Fruit fly (Drosophila melanogaster) whole organism, embryonic: ENCODE results near the gene AP-1mu.
A peak's percentile ranks its signal among the peaks of the same experiment; 100 is the strongest.

Source experiments
- Aef1 ChIP-seq: fragments of 200-800 bp; sonication (Bioruptor generic); IDR thresholded peaks from 3 replicates; pipeline ENCODE4 v1.3.6; 2022; ENCODE audit warnings: missing biosample characterization, missing genetic modification characterization
- Bdp1 ChIP-seq: fragments of 200-800 bp; sonication (Bioruptor generic); optimal IDR thresholded peaks from 3 replicates; lab custom pipeline; 2016; ENCODE audit warnings: missing biosample characterization, missing genetic modification characterization
- CG10654 ChIP-seq: fragments of 200-800 bp; sonication (Bioruptor generic); optimal IDR thresholded peaks from 2 replicates; lab custom pipeline; 2016; ENCODE audit warnings: missing biosample characterization, missing genetic modification characterization
- CG11398 ChIP-seq: fragments of 200-800 bp; sonication (Bioruptor generic); optimal IDR thresholded peaks from 2 replicates; lab custom pipeline; 2016; ENCODE audit warnings: missing biosample characterization, missing genetic modification characterization
- CG12299 ChIP-seq: fragments of 200-800 bp; sonication (Bioruptor generic); optimal IDR thresholded peaks from 2 replicates; lab custom pipeline; 2018; ENCODE audit warnings: missing biosample characterization, mild to moderate bottlenecking, missing genetic modification characterization
- CG18476 ChIP-seq: fragments of 200-800 bp; sonication (Bioruptor generic); optimal IDR thresholded peaks from 2 replicates; lab custom pipeline; 2016; ENCODE audit warnings: missing biosample characterization, mild to moderate bottlenecking, missing genetic modification characterization
- CG31365 ChIP-seq: fragments of 200-800 bp; sonication (Bioruptor generic); optimal IDR thresholded peaks from 2 replicates; lab custom pipeline; 2018; ENCODE audit warnings: missing biosample characterization, mild to moderate bottlenecking, missing genetic modification characterization
- CG31388 ChIP-seq: fragments of 200-800 bp; sonication (Bioruptor generic); optimal IDR thresholded peaks from 2 replicates; lab custom pipeline; 2016; ENCODE audit warnings: missing biosample characterization, missing genetic modification characterization
- CG3726 ChIP-seq: fragments of 200-800 bp; sonication (Bioruptor generic); IDR thresholded peaks from 3 replicates; pipeline ENCODE4, ENCODE4 v1.3.6; 2022; ENCODE audit warnings: missing biosample characterization, missing genetic modification characterization
- CG3995 ChIP-seq: fragments of 200-800 bp; sonication (Bioruptor generic); optimal IDR thresholded peaks from 3 replicates; lab custom pipeline; 2016; ENCODE audit warnings: missing biosample characterization, missing genetic modification characterization
- CG4707 ChIP-seq: fragments of 200-800 bp; sonication (Bioruptor generic); optimal IDR thresholded peaks from 2 replicates; lab custom pipeline; 2018; ENCODE audit warnings: missing biosample characterization, mild to moderate bottlenecking, missing genetic modification characterization, moderate library complexity
- CG6683 ChIP-seq: fragments of 200-800 bp; sonication (Bioruptor generic); optimal IDR thresholded peaks from 2 replicates; lab custom pipeline; 2017; ENCODE audit warnings: missing biosample characterization, mild to moderate bottlenecking, missing genetic modification characterization, missing genetic modification reagents
- CG7271 ChIP-seq: fragments of 200-800 bp; sonication (Bioruptor generic); optimal IDR thresholded peaks from 2 replicates; lab custom pipeline; 2018; ENCODE audit warnings: missing biosample characterization, mild to moderate bottlenecking, missing genetic modification characterization, moderate library complexity
- CG7745 ChIP-seq: fragments of 200-800 bp; sonication (Bioruptor generic); optimal IDR thresholded peaks from 2 replicates; lab custom pipeline; 2018; ENCODE audit warnings: missing biosample characterization, mild to moderate bottlenecking, missing genetic modification characterization, moderate library complexity
- CG8089 ChIP-seq: fragments of 200-800 bp; sonication (Bioruptor generic); optimal IDR thresholded peaks from 3 replicates; lab custom pipeline; 2016; ENCODE audit warnings: missing biosample characterization, missing genetic modification characterization
- CG8359 ChIP-seq: fragments of 200-800 bp; sonication (Bioruptor generic); optimal IDR thresholded peaks from 2 replicates; lab custom pipeline; 2017; ENCODE audit warnings: missing biosample characterization, mild to moderate bottlenecking, missing genetic modification characterization, borderline replicate concordance
- Chrac-16 ChIP-seq: fragments of 200-800 bp; sonication (Bioruptor generic); optimal IDR thresholded peaks from 3 replicates; lab custom pipeline; 2016; ENCODE audit warnings: missing biosample characterization, missing genetic modification characterization
- CoRest ChIP-seq: fragments of 200-800 bp; sonication (Bioruptor generic); optimal IDR thresholded peaks from 3 replicates; lab custom pipeline; 2018; ENCODE audit warnings: missing biosample characterization, mild to moderate bottlenecking, missing genetic modification characterization, moderate library complexity
- CrebB ChIP-seq: fragments of 200-800 bp; sonication (Bioruptor generic); optimal IDR thresholded peaks from 3 replicates; lab custom pipeline; 2018; ENCODE audit warnings: missing biosample characterization, mild to moderate bottlenecking, missing genetic modification characterization
- Dek ChIP-seq: fragments of 200-800 bp; sonication (Bioruptor generic); optimal IDR thresholded peaks from 3 replicates; lab custom pipeline; 2019; ENCODE audit warnings: missing biosample characterization, mild to moderate bottlenecking, missing genetic modification characterization, moderate library complexity
- Ets97D ChIP-seq: fragments of 200-800 bp; sonication (Bioruptor generic); optimal IDR thresholded peaks from 3 replicates; lab custom pipeline; 2016; ENCODE audit warnings: missing biosample characterization, missing genetic modification characterization
- Gug ChIP-seq: fragments of 200-800 bp; sonication (Bioruptor generic); IDR thresholded peaks from 4 replicates; pipeline ENCODE4 v1.3.6; 2022; ENCODE audit warnings: missing biosample characterization, missing genetic modification characterization
- Hey ChIP-seq: fragments of 200-800 bp; sonication (Bioruptor generic); optimal IDR thresholded peaks from 3 replicates; lab custom pipeline; 2018; ENCODE audit warnings: missing biosample characterization, mild to moderate bottlenecking, missing genetic modification characterization
- Hmx ChIP-seq: fragments of 200-800 bp; sonication (Bioruptor generic); optimal IDR thresholded peaks from 2 replicates; lab custom pipeline; 2016; ENCODE audit warnings: missing biosample characterization, missing genetic modification characterization
- Lhr ChIP-seq: fragments of 200-800 bp; sonication (Bioruptor generic); optimal IDR thresholded peaks from 3 replicates; lab custom pipeline; 2017; ENCODE audit warnings: mild to moderate bottlenecking, missing biosample characterization, missing genetic modification reagents, missing genetic modification characterization
- NK7.1 ChIP-seq: fragments of 200-800 bp; sonication (Bioruptor generic); optimal IDR thresholded peaks from 3 replicates; lab custom pipeline; 2016; ENCODE audit warnings: missing biosample characterization, missing genetic modification characterization
- PHDP ChIP-seq: fragments of 200-800 bp; sonication (Bioruptor generic); optimal IDR thresholded peaks from 3 replicates; lab custom pipeline; 2018; ENCODE audit warnings: missing biosample characterization, mild to moderate bottlenecking, missing genetic modification characterization, moderate library complexity
- Ptx1 ChIP-seq: fragments of 200-800 bp; sonication (Bioruptor generic); IDR thresholded peaks from 2 replicates; pipeline ENCODE4 v1.3.6; 2022; ENCODE audit warnings: missing biosample characterization, missing genetic modification characterization
- Sin3A ChIP-seq: fragments of >200 bp; optimal IDR thresholded peaks from 2 replicates; lab custom pipeline; 2018
- Six4 ChIP-seq: fragments of 200-800 bp; sonication (Bioruptor generic); optimal IDR thresholded peaks from 2 replicates; lab custom pipeline; 2016; ENCODE audit warnings: missing biosample characterization, missing genetic modification characterization
- Sox102F ChIP-seq: fragments of 200-800 bp; sonication (Bioruptor generic); optimal IDR thresholded peaks from 2 replicates; lab custom pipeline; 2018; ENCODE audit warnings: missing biosample characterization, mild to moderate bottlenecking, missing genetic modification characterization, moderate library complexity
- Stat92E ChIP-seq, 3 experiments: fragments of >200 bp in 2 of 3; fragments of 200-800 bp in 1 of 3; sonication (Bioruptor generic) in 1 of 3; optimal IDR thresholded peaks; 2 replicates each; lab custom pipeline; 2017 to 2019; ENCODE audit warnings: missing biosample characterization in 3 of 3, missing genetic modification characterization in 3 of 3, mild to moderate bottlenecking in 1 of 3, moderate library complexity in 1 of 3
- Trl ChIP-seq, 3 experiments: fragments of >200 bp in 2 of 3; fragments of 200-800 bp in 1 of 3; sonication (Bioruptor generic) in 1 of 3; optimal IDR thresholded peaks; 2 replicates in 1 of 3; 3 replicates in 2 of 3; lab custom pipeline; 2016 to 2017; ENCODE audit warnings: missing biosample characterization in 1 of 3, missing genetic modification characterization in 1 of 3
- Xrp1 ChIP-seq: fragments of 200-800 bp; sonication (Bioruptor generic); IDR thresholded peaks from 2 replicates; pipeline ENCODE4 v1.3.6; 2022; ENCODE audit warnings: missing biosample characterization, missing genetic modification characterization
- ara ChIP-seq: fragments of 200-800 bp; sonication (Bioruptor generic); IDR thresholded peaks from 2 replicates; pipeline ENCODE4 v1.3.6; 2022; ENCODE audit warnings: missing biosample characterization, missing genetic modification characterization
- bcd ChIP-seq: fragments of 200-800 bp; sonication (Bioruptor generic); optimal IDR thresholded peaks from 2 replicates; lab custom pipeline; 2017; ENCODE audit warnings: missing biosample characterization, mild to moderate bottlenecking, missing genetic modification characterization
- br ChIP-seq: fragments of >200 bp; optimal IDR thresholded peaks from 2 replicates; lab custom pipeline; 2017
- cad ChIP-seq: fragments of >200 bp; optimal IDR thresholded peaks from 2 replicates; lab custom pipeline; 2017; ENCODE audit warnings: missing biosample characterization, missing genetic modification characterization
- chm ChIP-seq: fragments of 200-800 bp; sonication (Bioruptor generic); IDR thresholded peaks from 2 replicates; pipeline ENCODE4 v1.3.6; 2022; ENCODE audit warnings: missing biosample characterization, missing genetic modification characterization
- croc ChIP-seq: fragments of 200-800 bp; sonication (Bioruptor generic); conservative IDR thresholded peaks from 3 replicates; pipeline ENCODE4 v1.3.6; 2022; ENCODE audit warnings: missing biosample characterization, missing genetic modification characterization
- fd3F ChIP-seq: fragments of 200-800 bp; sonication (Bioruptor generic); optimal IDR thresholded peaks from 2 replicates; lab custom pipeline; 2018; ENCODE audit warnings: missing biosample characterization, mild to moderate bottlenecking, missing genetic modification characterization, moderate library complexity
- gt ChIP-seq: fragments of 200-800 bp; sonication (Bioruptor generic); IDR thresholded peaks from 2 replicates; pipeline ENCODE4 v1.3.6; 2022; ENCODE audit warnings: missing biosample characterization, missing genetic modification characterization
- maf-S ChIP-seq: fragments of 200-800 bp; sonication (Bioruptor generic); optimal IDR thresholded peaks from 2 replicates; lab custom pipeline; 2016; ENCODE audit warnings: missing biosample characterization, missing genetic modification characterization
- nerfin-2 ChIP-seq: fragments of 200-800 bp; sonication (Bioruptor generic); IDR thresholded peaks from 2 replicates; pipeline ENCODE4 v1.3.6; 2022; ENCODE audit warnings: missing biosample characterization, missing genetic modification characterization; ENCODE audit not compliant: partially characterized antibody
- phol ChIP-seq: fragments of 200-800 bp; sonication (Bioruptor generic); optimal IDR thresholded peaks from 3 replicates; lab custom pipeline; 2018; ENCODE audit warnings: missing biosample characterization, mild to moderate bottlenecking, missing genetic modification characterization, moderate library complexity
- prd ChIP-seq, 3 experiments: fragments of >200 bp in 2 of 3; fragments of 200-800 bp in 1 of 3; sonication (Bioruptor generic) in 1 of 3; optimal IDR thresholded peaks in 2 of 3; IDR thresholded peaks in 1 of 3; 2 replicates in 2 of 3; 3 replicates in 1 of 3; pipeline versions ENCODE4 v1.3.6 to Lab custom; 2017 to 2022; ENCODE audit warnings: missing biosample characterization in 1 of 3, missing genetic modification characterization in 1 of 3
- schlank ChIP-seq: fragments of 200-800 bp; sonication (Bioruptor generic); optimal IDR thresholded peaks from 2 replicates; lab custom pipeline; 2018; ENCODE audit warnings: missing biosample characterization, mild to moderate bottlenecking, missing genetic modification characterization
- wdn ChIP-seq: fragments of 200-800 bp; sonication (Bioruptor generic); IDR thresholded peaks from 2 replicates; pipeline ENCODE4 v1.3.6; 2022; ENCODE audit warnings: missing biosample characterization, missing genetic modification characterization
- zen2 ChIP-seq: fragments of 200-800 bp; sonication (Bioruptor generic); IDR thresholded peaks from 3 replicates; pipeline ENCODE4 v1.3.6; 2022; ENCODE audit warnings: missing biosample characterization, missing genetic modification characterization; ENCODE audit not compliant: partially characterized antibody

The AP-1mu gene

dm6 chr3R:9559413-9560014 is at the start of gene AP-1mu, which contains the start of gene MBD-like (continued):
- TF ChIP-seq NK7.1 (GFP tag; lab: Kevin White, UChicago) (no peak), Ets97D (GFP tag; lab: Kevin White, UChicago) (peak; percentile 61), CG3995 (GFP tag; lab: Kevin White, UChicago) (peak; percentile 51), CG8089 (GFP tag; lab: Kevin White, UChicago) (peak; percentile 32), ara (GFP tag; lab: Robert Waterston, UW) (no peak), PHDP (peak; percentile 55), Stat92E (GFP tag; optimal IDR thresholded peaks at IDR 0.05; lab: Kevin White, UChicago) (no peak), cad (no peak), Six4 (GFP tag; lab: Kevin White, UChicago) (peak; percentile 20), CG31388 (GFP tag; lab: Kevin White, UChicago) (peak; percentile 2), CG10654 (peak; percentile 9), Chrac-16 (GFP tag; lab: Kevin White, UChicago) (peak; percentile 65), prd (optimal IDR thresholded peaks at IDR 0.05; lab: Kevin White, UChicago) (no peak), prd (GFP tag; IDR thresholded peaks at IDR 0.05; lab: Robert Waterston, UW) (peak; percentile 77), fd3F (peak; percentile 39), nerfin-2 (GFP tag; lab: Robert Waterston, UW) (no peak), Hmx (GFP tag; lab: Kevin White, UChicago) (peak; percentile 27), schlank (tag; lab: Kevin White, UChicago) (no peak), CG8359 (GFP tag; lab: Kevin White, UChicago) (peak; percentile 35), CG12299 (tag; lab: Kevin White, UChicago) (peak; percentile 29), gt (GFP tag; lab: Robert Waterston, UW) (0 out of 2 replicates have a peak, but pooled peaks have one; percentile 14), CG4707 (GFP tag; lab: Kevin White, UChicago) (no peak), Trl (optimal IDR thresholded peaks at IDR 0.05; lab: Kevin White, UChicago) (no peak), Trl (GFP tag; optimal IDR thresholded peaks at IDR 0.05; lab: Kevin White, UChicago) (peak; percentile 79), CG7745 (tag; lab: Kevin White, UChicago) (no peak), Bdp1 (peak; percentile 64), Xrp1 (peak; percentile 50), wdn (GFP tag; lab: Robert Waterston, UW) (no peak), CG3726 (GFP tag; lab: Robert Waterston, UW) (no peak), CG7271 (tag; lab: Kevin White, UChicago) (no peak), chm (GFP tag; lab: Robert Waterston, UW) (0 out of 2 replicates have a peak, but pooled peaks have one; percentile 34), CoRest (peak; percentile 72), Sox102F (GFP tag; lab: Kevin White, UChicago) (no peak), Lhr (peak; percentile 66), phol (tag; lab: Kevin White, UChicago) (peak; percentile 75), CG18476 (GFP tag; lab: Kevin White, UChicago) (peak; percentile 62), Ptx1 (GFP tag; lab: Robert Waterston, UW) (peak; percentile 83), maf-S (GFP tag; lab: Kevin White, UChicago) (peak; percentile 63), croc (GFP tag; lab: Robert Waterston, UW) (peak; percentile 25; the same call in 1 of the 3 replicates), CG6683 (GFP tag; lab: Kevin White, UChicago) (no peak), CrebB (tag; lab: Kevin White, UChicago) (no peak), Dek (tag; lab: Kevin White, UChicago) (peak; percentile 50), CG11398 (GFP tag; lab: Kevin White, UChicago) (peak; percentile 34), CG31365 (tag; lab: Kevin White, UChicago) (no peak), Gug (GFP tag; lab: Robert Waterston, UW) (peak; percentile 61; the same call in 3 of the 4 replicates), br (no peak), Sin3A (lab: Kevin White, UChicago) (peak; percentile 94), Hey (tag; lab: Kevin White, UChicago) (no peak), Aef1 (GFP tag; lab: Robert Waterston, UW) (peak; percentile 52), zen2 (GFP tag; lab: Robert Waterston, UW) (no peak), bcd (GFP tag; lab: Kevin White, UChicago) (peak; percentile 69)
